Fruit fly (Drosophila melanogaster): ENCODE measurements around the gene elg1.

Gene elg1

DNA sequence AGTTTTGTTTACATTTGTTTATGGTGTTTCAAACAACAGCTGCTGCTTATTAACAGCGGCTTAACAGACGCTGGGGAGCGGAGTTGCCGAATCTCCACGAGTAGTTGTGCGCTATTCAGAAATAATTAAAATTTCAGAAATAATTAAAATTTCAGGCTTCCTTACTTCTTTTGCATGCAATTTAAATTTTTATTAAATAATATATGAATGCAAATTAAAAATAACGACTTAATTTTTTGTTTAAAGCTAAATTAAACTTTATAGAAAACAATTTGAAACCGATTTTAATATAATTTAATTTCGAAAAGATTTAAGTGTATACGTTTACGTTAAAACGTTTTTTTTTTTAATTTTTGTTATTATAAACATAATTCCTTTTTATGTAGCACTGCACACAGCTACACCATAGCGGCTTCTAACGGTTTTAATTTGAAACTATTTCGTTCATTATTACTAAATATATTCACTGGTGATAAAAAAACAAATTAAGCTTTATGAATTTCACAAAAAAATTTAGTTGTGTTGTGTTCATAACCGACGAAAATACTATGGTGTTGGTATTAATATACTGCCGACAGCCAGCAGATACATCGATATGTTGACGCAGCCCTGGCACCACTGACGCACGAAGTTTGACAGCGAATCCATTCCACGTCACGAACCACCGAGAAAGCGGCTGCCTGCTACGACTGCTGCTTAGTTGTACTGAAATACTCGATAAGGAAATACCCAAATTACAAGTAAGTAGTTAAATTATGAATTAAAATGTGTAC lies 2.7 kb upstream of the elg1 start, which contains the start of gene SsRbeta (continued):
- TF ChIP-seq trh (GFP tag; optimal IDR thresholded peaks at IDR 0.05) (no peak), pzg (GFP tag; optimal IDR thresholded peaks at IDR 0.05) (peak; percentile 91), Lhr (GFP tag; optimal IDR thresholded peaks at IDR 0.05) (peak; percentile 18), CG7987 (GFP tag; optimal IDR thresholded peaks at IDR 0.05) (peak; percentile 66), CG7357 (GFP tag; IDR thresholded peaks at IDR 0.05) (0 out of 3 replicates have a peak, but pooled peaks have one; percentile 6), Med (GFP tag) (peak; percentile 91), Meics (GFP tag; optimal IDR thresholded peaks at IDR 0.05) (peak; percentile 43), vvl (GFP tag; IDR thresholded peaks at IDR 0.05) (peak; percentile 32), CG3847 (GFP tag; IDR thresholded peaks at IDR 0.05) (peak; percentile 23; the same call in 1 of the 2 replicates), amos (GFP tag; IDR thresholded peaks at IDR 0.05; ENCODE audit: partially characterized antibody) (peak; percentile 88; the same call in 1 of the 2 replicates), bcd (GFP tag; optimal IDR thresholded peaks at IDR 0.05) (no peak), Blimp-1 (GFP tag; optimal IDR thresholded peaks at IDR 0.05) (peak; percentile 49), ara (GFP tag; IDR thresholded peaks at IDR 0.05) (peak; percentile 20; the same call in 1 of the 2 replicates), NC2β (GFP tag; optimal IDR thresholded peaks at IDR 0.05) (peak; percentile 61), CG9932 (GFP tag; IDR thresholded peaks at IDR 0.05) (peak; percentile 76), Ets65A (GFP tag) (peak; percentile 89), Gug (GFP tag; IDR thresholded peaks at IDR 0.05) (peak; percentile 71), CG9876 (GFP tag; optimal IDR thresholded peaks at IDR 0.05) (no peak), odd (GFP tag; optimal IDR thresholded peaks at IDR 0.05) (no peak), exex (tag; optimal IDR thresholded peaks at IDR 0.05) (no peak), Tbp (GFP tag; optimal IDR thresholded peaks at IDR 0.05) (peak; percentile 33), crc (GFP tag; optimal IDR thresholded peaks at IDR 0.05) (no peak), crp (GFP tag; optimal IDR thresholded peaks at IDR 0.05) (peak in 1 of 2 experiments; percentile 49), MESR4 (GFP tag; optimal IDR thresholded peaks at IDR 0.05) (peak; percentile 94), hb (GFP tag; IDR thresholded peaks at IDR 0.05; ENCODE audit: partially characterized antibody) (peak; percentile 61; the same call in 1 of the 3 replicates), CG11695 (GFP tag; IDR thresholded peaks at IDR 0.05) (peak; percentile 60; the same call in 2 of the 3 replicates), CG7556 (GFP tag; optimal IDR thresholded peaks at IDR 0.05) (peak; percentile 64), unc-4 (GFP tag; IDR thresholded peaks at IDR 0.05; ENCODE audit: partially characterized antibody) (peak; percentile 69), bbx (GFP tag; IDR thresholded peaks at IDR 0.05; ENCODE audit: partially characterized antibody) (peak; percentile 83), CG7839 (tag; optimal IDR thresholded peaks at IDR 0.05) (peak; percentile 9), tin (GFP tag; optimal IDR thresholded peaks at IDR 0.05) (peak; percentile 26), Xbp1 (GFP tag; optimal IDR thresholded peaks at IDR 0.05) (peak; percentile 48), CG15601 (tag; optimal IDR thresholded peaks at IDR 0.05) (peak; percentile 15), CG12071 (GFP tag; optimal IDR thresholded peaks at IDR 0.05) (no peak), E2f1 (GFP tag; IDR thresholded peaks at IDR 0.05) (peak; percentile 66), CG12744 (GFP tag; optimal IDR thresholded peaks at IDR 0.05) (no peak), CG14860 (GFP tag; IDR thresholded peaks at IDR 0.05; ENCODE audit: partially characterized antibody) (peak; percentile 43; the same call in 2 of the 3 replicates), CG14014 (GFP tag; IDR thresholded peaks at IDR 0.05) (peak; percentile 71), Sox100B (GFP tag; optimal IDR thresholded peaks at IDR 0.05) (peak; percentile 34), Nf-YA (GFP tag; IDR thresholded peaks at IDR 0.05) (0 out of 2 replicates have a peak, but pooled peaks have one; percentile 11), jumu (GFP tag; optimal IDR thresholded peaks at IDR 0.05) (no peak), bsh (GFP tag; optimal IDR thresholded peaks at IDR 0.05) (peak in 1 of 2 experiments; percentile 46), HLH3B (GFP tag; IDR thresholded peaks at IDR 0.05) (peak; percentile 51), ftz-f1 (GFP tag; optimal IDR thresholded peaks at IDR 0.05) (no peak), Dip3 (GFP tag; optimal IDR thresholded peaks at IDR 0.05) (no peak), CoRest (tag; optimal IDR thresholded peaks at IDR 0.05) (peak; percentile 46), CG4360 (GFP tag; IDR thresholded peaks at IDR 0.05) (no peak), so (GFP tag; IDR thresholded peaks at IDR 0.05) (no peak)
